Fruit fly (Drosophila melanogaster) whole organism, wandering third instar larva: ENCODE measurements around the gene jar.

Experiments
- Abd-B ChIP-seq: fragments of >200 bp; optimal IDR thresholded peaks from 2 replicates; lab custom pipeline; 2017; ENCODE audit warnings: missing biosample characterization, missing genetic modification characterization
- CG32264 ChIP-seq: fragments of 200-800 bp; sonication (Bioruptor generic); optimal IDR thresholded peaks from 2 replicates; lab custom pipeline; 2016; ENCODE audit warnings: missing biosample characterization, missing genetic modification characterization
- CG9705 ChIP-seq: fragments of 200-800 bp; sonication (Bioruptor generic); optimal IDR thresholded peaks from 2 replicates; lab custom pipeline; 2018; ENCODE audit warnings: missing biosample characterization, mild to moderate bottlenecking, missing genetic modification characterization
- CrebA ChIP-seq: fragments of 200-800 bp; sonication (Bioruptor generic); optimal IDR thresholded peaks from 2 replicates; lab custom pipeline; 2016; ENCODE audit warnings: missing biosample characterization, mild to moderate bottlenecking, missing genetic modification characterization, borderline replicate concordance
- Dfd ChIP-seq: fragments of >200 bp; optimal IDR thresholded peaks from 2 replicates; lab custom pipeline; 2017; ENCODE audit warnings: missing biosample characterization, missing genetic modification characterization
- Dif ChIP-seq: fragments of 200-275, 200-300 bp; sonication (Bioruptor generic); optimal IDR thresholded peaks from 2 replicates; lab custom pipeline; 2018; ENCODE audit warnings: missing biosample characterization, missing genetic modification characterization; ENCODE audit not compliant: partially characterized antibody
- GATAd ChIP-seq: sonication (Bioruptor generic); optimal IDR thresholded peaks from 2 replicates; lab custom pipeline; 2016; ENCODE audit warnings: missing biosample characterization, missing genetic modification characterization
- HLH106 ChIP-seq: fragments of 200-800 bp; optimal IDR thresholded peaks from 3 replicates; lab custom pipeline; 2019; ENCODE audit warnings: missing biosample characterization, mild to moderate bottlenecking, missing genetic modification characterization, moderate library complexity
- Hnf4 ChIP-seq: fragments of 200-800 bp; sonication (Bioruptor generic); optimal IDR thresholded peaks from 2 replicates; lab custom pipeline; 2016; ENCODE audit warnings: missing biosample characterization, mild to moderate bottlenecking, missing genetic modification characterization
- Hr78 ChIP-seq: fragments of >200 bp; optimal IDR thresholded peaks from 2 replicates; lab custom pipeline; 2017; ENCODE audit warnings: missing biosample characterization, missing genetic modification characterization
- Hr83 ChIP-seq: fragments of 200-300 bp; sonication (Bioruptor generic); optimal IDR thresholded peaks from 2 replicates; lab custom pipeline; 2016; ENCODE audit warnings: missing biosample characterization, mild to moderate bottlenecking, missing genetic modification characterization, moderate library complexity; ENCODE audit not compliant: poor library complexity, severe bottlenecking
- Jra ChIP-seq: sonication (Bioruptor generic); optimal IDR thresholded peaks from 2 replicates; lab custom pipeline; 2016; ENCODE audit warnings: missing biosample characterization, missing genetic modification characterization
- Mio ChIP-seq: sonication (Bioruptor generic); optimal IDR thresholded peaks from 2 replicates; lab custom pipeline; 2016; ENCODE audit warnings: missing biosample characterization, missing genetic modification characterization
- Myc ChIP-seq: fragments of >200 bp; optimal IDR thresholded peaks from 2 replicates; lab custom pipeline; 2017
- N ChIP-seq: fragments of >200 bp; optimal IDR thresholded peaks from 2 replicates; lab custom pipeline; 2018; ENCODE audit warnings: missing biosample characterization, missing external identifiers, missing genetic modification characterization
- OdsH ChIP-seq: fragments of 200-800 bp; sonication (Bioruptor generic); optimal IDR thresholded peaks from 2 replicates; lab custom pipeline; 2016; ENCODE audit warnings: missing biosample characterization, mild to moderate bottlenecking, missing genetic modification characterization
- Rel ChIP-seq, 2 experiments: fragments of 200-800 bp; sonication (Bioruptor generic) in 1 of 2; optimal IDR thresholded peaks; 2 replicates in 1 of 2; 3 replicates in 1 of 2; lab custom pipeline; 2016 to 2019; ENCODE audit warnings: mild to moderate bottlenecking in 2 of 2, missing biosample characterization in 2 of 2, missing genetic modification characterization in 2 of 2, moderate library complexity in 1 of 2
- Sp1 ChIP-seq: fragments of 200-800 bp; sonication (Bioruptor generic); optimal IDR thresholded peaks from 3 replicates; lab custom pipeline; 2019; ENCODE audit warnings: missing biosample characterization, mild to moderate bottlenecking, missing genetic modification characterization, moderate library complexity
- Vsx2 ChIP-seq: fragments of 200-300, 225-300 bp; sonication (Bioruptor generic); optimal IDR thresholded peaks from 2 replicates; lab custom pipeline; 2018; ENCODE audit warnings: missing biosample characterization, missing genetic modification characterization; ENCODE audit not compliant: partially characterized antibody
- br ChIP-seq: fragments of 200-800 bp; sonication (Bioruptor generic); optimal IDR thresholded peaks from 2 replicates; lab custom pipeline; 2016; ENCODE audit warnings: missing biosample characterization, missing genetic modification characterization
- brk ChIP-seq: fragments of 200-800 bp; sonication (Bioruptor generic); optimal IDR thresholded peaks from 2 replicates; lab custom pipeline; 2016; ENCODE audit warnings: missing biosample characterization, mild to moderate bottlenecking, missing genetic modification characterization
- dl ChIP-seq, 2 experiments: fragments of 175-275, 200-275 bp in 1 of 2; fragments of 200-275 bp in 1 of 2; sonication (Bioruptor generic); optimal IDR thresholded peaks; lab custom pipeline; 2018; ENCODE audit warnings: mild to moderate bottlenecking in 2 of 2, missing biosample characterization in 2 of 2, missing genetic modification characterization in 2 of 2, moderate library complexity in 2 of 2; ENCODE audit not compliant: partially characterized antibody in 2 of 2, insufficient read depth in 1 of 2
- dmrt93B ChIP-seq: fragments of 200-800 bp; sonication (Bioruptor generic); optimal IDR thresholded peaks from 2 replicates; lab custom pipeline; 2018; ENCODE audit warnings: missing biosample characterization, mild to moderate bottlenecking, missing genetic modification characterization
- dsf ChIP-seq: sonication (Bioruptor generic); optimal IDR thresholded peaks from 2 replicates; lab custom pipeline; 2016; ENCODE audit warnings: missing biosample characterization, missing genetic modification characterization, borderline replicate concordance
- ey ChIP-seq: fragments of 200-800 bp; sonication (Bioruptor generic); optimal IDR thresholded peaks from 2 replicates; lab custom pipeline; 2016; ENCODE audit warnings: missing biosample characterization, missing genetic modification characterization
- foxo ChIP-seq, 2 experiments: fragments of 200-800 bp; sonication (Bioruptor generic); optimal IDR thresholded peaks; 2 replicates in 1 of 2; 3 replicates in 1 of 2; lab custom pipeline; 2016 to 2017; ENCODE audit warnings: missing biosample characterization in 2 of 2, missing genetic modification characterization in 2 of 2
- fru ChIP-seq: fragments of 200-800 bp; sonication (Bioruptor generic); optimal IDR thresholded peaks from 3 replicates; lab custom pipeline; 2016; ENCODE audit warnings: missing biosample characterization, mild to moderate bottlenecking, missing genetic modification characterization
- h ChIP-seq: fragments of 200-800 bp; sonication (Bioruptor generic); optimal IDR thresholded peaks from 3 replicates; lab custom pipeline; 2016; ENCODE audit warnings: missing biosample characterization, mild to moderate bottlenecking, missing genetic modification characterization
- jim ChIP-seq: fragments of 175-275, 200-325 bp; sonication (Bioruptor generic); optimal IDR thresholded peaks from 2 replicates; lab custom pipeline; 2016; ENCODE audit warnings: missing biosample characterization, mild to moderate bottlenecking, missing genetic modification characterization
- lola ChIP-seq: fragments of >200 bp; optimal IDR thresholded peaks from 2 replicates; lab custom pipeline; 2017; ENCODE audit warnings: missing biosample characterization, missing genetic modification characterization
- pan ChIP-seq: fragments of >200 bp; optimal IDR thresholded peaks from 2 replicates; lab custom pipeline; 2017
- psq ChIP-seq: fragments of 200-800 bp; sonication (Bioruptor generic); optimal IDR thresholded peaks from 3 replicates; lab custom pipeline; 2017; ENCODE audit warnings: missing biosample characterization, mild to moderate bottlenecking, missing genetic modification characterization, moderate library complexity
- rgr ChIP-seq: fragments of 200-800 bp; sonication (Bioruptor generic); optimal IDR thresholded peaks from 3 replicates; lab custom pipeline; 2016; ENCODE audit warnings: missing biosample characterization, mild to moderate bottlenecking, missing genetic modification characterization
- sage ChIP-seq: fragments of 200-800 bp; sonication (Bioruptor generic); optimal IDR thresholded peaks from 2 replicates; lab custom pipeline; 2016; ENCODE audit warnings: missing biosample characterization, mild to moderate bottlenecking, missing genetic modification characterization
- sv ChIP-seq: fragments of 200-800 bp; sonication (Bioruptor generic); optimal IDR thresholded peaks from 3 replicates; lab custom pipeline; 2016; ENCODE audit warnings: missing biosample characterization, missing genetic modification characterization
- tai ChIP-seq: sonication (Bioruptor generic); optimal IDR thresholded peaks from 2 replicates; lab custom pipeline; 2016; ENCODE audit warnings: missing biosample characterization, missing genetic modification characterization
- usp ChIP-seq: fragments of >200 bp; optimal IDR thresholded peaks from 2 replicates; lab custom pipeline; 2017; ENCODE audit warnings: missing biosample characterization, missing genetic modification characterization
- woc ChIP-seq: sonication (Bioruptor generic); optimal IDR thresholded peaks from 2 replicates; lab custom pipeline; 2016; ENCODE audit warnings: missing biosample characterization, mild to moderate bottlenecking, missing genetic modification characterization

jar gene

DNA sequence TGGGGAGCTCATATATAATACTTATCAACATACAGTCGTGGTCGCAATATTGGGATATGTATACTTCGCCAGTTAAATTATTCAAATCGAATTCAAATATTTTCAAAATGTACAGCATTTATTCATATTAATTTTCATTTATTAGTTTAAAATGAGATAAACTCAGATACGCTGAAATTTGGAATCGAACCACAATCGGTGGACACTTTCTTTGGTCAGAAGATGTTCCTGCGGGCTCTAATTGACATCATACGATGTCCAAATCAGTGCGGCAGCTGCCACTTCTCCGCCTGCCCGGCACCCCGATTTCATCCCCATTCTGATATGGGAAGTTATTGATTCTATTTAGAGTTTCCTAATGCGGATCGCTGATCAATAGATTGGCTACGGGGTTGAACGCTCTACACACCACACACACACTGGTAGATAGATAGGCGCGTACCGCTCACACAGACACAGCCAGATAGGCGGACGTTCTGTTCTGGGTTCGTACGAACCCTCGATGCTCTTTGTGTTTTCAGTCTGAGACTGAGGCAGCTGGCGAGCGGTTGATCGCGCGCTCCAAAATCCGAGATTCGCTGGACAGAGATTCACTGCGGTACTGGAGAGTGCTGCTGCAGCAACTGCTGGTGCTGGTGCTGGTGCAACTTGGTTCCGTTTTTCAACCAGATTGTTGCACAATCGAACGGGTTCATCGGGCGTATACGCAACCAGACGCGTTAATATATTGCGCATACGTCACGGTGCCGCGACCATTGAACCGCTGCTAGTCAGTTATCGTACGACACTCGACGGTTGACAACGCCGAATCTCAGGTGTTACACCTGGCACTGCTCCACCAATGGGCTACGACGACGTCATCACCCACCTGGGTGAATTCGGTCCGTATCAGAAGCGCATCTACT lies 5.3 kb upstream of the jar start, which contains the start of gene Orct:
Orct (plus strand) TSS at position 157 of the 905 bp plus-strand sequence.
- no peak for TF ChIP-seq lola
- TF ChIP-seq dmrt93B, result peak; percentile 59
- no peak for TF ChIP-seq tai (GFP tag; lab: Kevin White, UChicago)
- TF ChIP-seq GATAd (GFP tag; lab: Kevin White, UChicago), result no peak
- no peak for TF ChIP-seq pan
- peak; percentile 67 for TF ChIP-seq br (GFP tag; lab: Kevin White, UChicago)
- peak; percentile 75 for TF ChIP-seq HLH106 (tag; lab: Kevin White, UChicago)
- TF ChIP-seq psq (GFP tag; lab: Kevin White, UChicago), result peak; percentile 71
- TF ChIP-seq OdsH, result peak; percentile 53
- peak; percentile 20 for TF ChIP-seq Hnf4 (GFP tag; lab: Kevin White, UChicago)
- no peak for TF ChIP-seq jim (GFP tag; lab: Kevin White, UChicago)
- TF ChIP-seq Dif (GFP tag; lab: Kevin White, UChicago), result peak; percentile 46
- TF ChIP-seq dl (GFP tag; optimal IDR thresholded peaks at IDR 0.05; lab: Kevin White, UChicago; ENCODE audit: insufficient read depth in 1 of 2, partially characterized antibody in 2 of 2), result no peak
- TF ChIP-seq h (GFP tag; lab: Kevin White, UChicago), result peak; percentile 64
- no peak for TF ChIP-seq dsf (GFP tag; lab: Kevin White, UChicago)
- no peak for TF ChIP-seq Dfd
- no peak for TF ChIP-seq CG32264
- TF ChIP-seq usp (GFP tag; lab: Kevin White, UChicago), result no peak
- TF ChIP-seq Mio (GFP tag; lab: Kevin White, UChicago), result no peak
- TF ChIP-seq Jra (GFP tag; lab: Kevin White, UChicago), result peak; percentile 19
- no peak for TF ChIP-seq brk
- TF ChIP-seq CG9705, result peak; percentile 53
- TF ChIP-seq Hr83 (GFP tag; lab: Kevin White, UChicago), result no peak
- TF ChIP-seq Hr78 (GFP tag; lab: Kevin White, UChicago), result no peak
- TF ChIP-seq Abd-B (GFP tag; lab: Kevin White, UChicago), result no peak
- no peak for TF ChIP-seq N (GFP tag; lab: Kevin White, UChicago)
- TF ChIP-seq CrebA (GFP tag; lab: Kevin White, UChicago), result no peak
- TF ChIP-seq sage, result no peak
- no peak for TF ChIP-seq Rel (GFP tag; optimal IDR thresholded peaks at IDR 0.05; lab: Kevin White, UChicago)
- peak; percentile 34 for TF ChIP-seq Rel (tag; optimal IDR thresholded peaks at IDR 0.05; lab: Kevin White, UChicago)
- TF ChIP-seq rgr (GFP tag; lab: Kevin White, UChicago), result peak; percentile 69
- peak; percentile 76 for TF ChIP-seq fru
- TF ChIP-seq Vsx2, result no peak
- peak; percentile 26 for TF ChIP-seq woc
- peak; percentile 74 for TF ChIP-seq Sp1 (GFP tag; lab: Kevin White, UChicago)
- peak; percentile 6 for TF ChIP-seq sv (GFP tag; lab: Kevin White, UChicago)
- TF ChIP-seq ey (GFP tag; lab: Kevin White, UChicago), result peak; percentile 58
- TF ChIP-seq Myc (lab: Kevin White, UChicago), result no peak
- TF ChIP-seq foxo (GFP tag; optimal IDR thresholded peaks at IDR 0.05; lab: Kevin White, UChicago), result peak in 1 of 2 experiments; percentile 74

DNA sequence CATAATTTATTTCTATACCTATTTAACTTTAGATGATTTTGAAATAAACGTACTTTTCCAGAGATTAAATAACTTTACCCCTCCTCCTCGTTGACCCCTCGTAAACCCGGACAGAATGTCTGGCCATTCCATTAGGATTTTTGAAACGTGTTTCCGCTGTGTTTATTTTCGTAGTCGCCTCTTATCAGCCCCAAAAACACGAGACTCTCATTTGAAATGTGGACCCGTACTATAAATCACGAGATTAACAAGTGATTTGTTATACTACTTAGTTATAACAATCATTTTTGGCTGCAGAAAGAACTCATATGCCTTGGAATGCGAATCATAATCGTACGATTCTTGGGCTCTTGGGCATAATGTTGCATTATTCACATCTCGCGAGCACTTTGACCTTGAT lies 4.4 kb upstream of the jar start:
- TF ChIP-seq brk (no peak), Sp1 (GFP tag; lab: Kevin White, UChicago) (no peak), OdsH (no peak), dmrt93B (no peak), sv (GFP tag; lab: Kevin White, UChicago) (no peak), HLH106 (tag; lab: Kevin White, UChicago) (no peak), CrebA (GFP tag; lab: Kevin White, UChicago) (no peak), Dfd (no peak), ey (GFP tag; lab: Kevin White, UChicago) (no peak), GATAd (GFP tag; lab: Kevin White, UChicago) (no peak), tai (GFP tag; lab: Kevin White, UChicago) (no peak), dl (GFP tag; optimal IDR thresholded peaks at IDR 0.05; lab: Kevin White, UChicago; ENCODE audit: insufficient read depth in 1 of 2, partially characterized antibody in 2 of 2) (no peak), Rel (GFP tag; optimal IDR thresholded peaks at IDR 0.05; lab: Kevin White, UChicago) (no peak), Rel (tag; optimal IDR thresholded peaks at IDR 0.05; lab: Kevin White, UChicago) (no peak), rgr (GFP tag; lab: Kevin White, UChicago) (no peak), N (GFP tag; lab: Kevin White, UChicago) (no peak)
